Fruit fly (Drosophila melanogaster) whole organism, embryonic: ENCODE data around the gene CG14650.
A peak's percentile ranks its signal among the peaks of the same experiment; 100 is the strongest.

ENCODE experiments used
- ATbp ChIP-seq: fragments of 200-800 bp; sonication (Bioruptor generic); optimal IDR thresholded peaks from 2 replicates; lab custom pipeline; 2017; ENCODE audit warnings: missing biosample characterization, mild to moderate bottlenecking, missing genetic modification characterization, missing genetic modification reagents
- Aef1 ChIP-seq: fragments of 200-800 bp; sonication (Bioruptor generic); IDR thresholded peaks from 3 replicates; pipeline ENCODE4 v1.3.6; 2022; ENCODE audit warnings: missing biosample characterization, missing genetic modification characterization
- Antp ChIP-seq: fragments of 200-800 bp; sonication (Bioruptor generic); optimal IDR thresholded peaks from 3 replicates; lab custom pipeline; 2016; ENCODE audit warnings: missing biosample characterization, missing genetic modification characterization
- Bdp1 ChIP-seq: fragments of 200-800 bp; sonication (Bioruptor generic); optimal IDR thresholded peaks from 3 replicates; lab custom pipeline; 2016; ENCODE audit warnings: missing biosample characterization, missing genetic modification characterization
- CG11696 ChIP-seq: fragments of 200-800 bp; sonication (Bioruptor generic); IDR thresholded peaks from 2 replicates; pipeline ENCODE4 v1.3.6; 2022; ENCODE audit warnings: missing biosample characterization, missing genetic modification characterization
- CG11723 ChIP-seq: fragments of 200-800 bp; sonication (Bioruptor generic); optimal IDR thresholded peaks from 2 replicates; lab custom pipeline; 2017; ENCODE audit warnings: missing biosample characterization, mild to moderate bottlenecking, missing genetic modification characterization
- CG13287 ChIP-seq: fragments of 200-800 bp; sonication (Bioruptor generic); IDR thresholded peaks from 2 replicates; pipeline ENCODE4 v1.3.6; 2022; ENCODE audit warnings: missing biosample characterization, missing genetic modification characterization; ENCODE audit not compliant: partially characterized antibody
- CG13296 ChIP-seq: fragments of 200-800 bp; sonication (Bioruptor generic); optimal IDR thresholded peaks from 3 replicates; lab custom pipeline; 2018; ENCODE audit warnings: missing biosample characterization, mild to moderate bottlenecking, missing genetic modification characterization
- CG13775 ChIP-seq: fragments of 200-800 bp; sonication (Bioruptor generic); optimal IDR thresholded peaks from 3 replicates; lab custom pipeline; 2017; ENCODE audit warnings: missing biosample characterization, mild to moderate bottlenecking, missing genetic modification characterization
- CG14050 ChIP-seq: fragments of 200-800 bp; sonication (Bioruptor generic); IDR thresholded peaks from 3 replicates; pipeline ENCODE4 v1.3.6; 2022; ENCODE audit warnings: missing biosample characterization, missing genetic modification characterization
- CG14441 ChIP-seq: fragments of 200-800 bp; sonication (Bioruptor generic); IDR thresholded peaks from 2 replicates; pipeline ENCODE4 v1.3.6; 2022; ENCODE audit warnings: missing biosample characterization, missing genetic modification characterization
- CG1602 ChIP-seq: fragments of 200-800 bp; sonication (Bioruptor generic); optimal IDR thresholded peaks from 3 replicates; lab custom pipeline; 2016; ENCODE audit warnings: missing biosample characterization, missing genetic modification characterization
- CG16863 ChIP-seq: fragments of 200-800 bp; sonication (Bioruptor generic); optimal IDR thresholded peaks from 3 replicates; lab custom pipeline; 2016; ENCODE audit warnings: missing biosample characterization, missing genetic modification characterization
- CG17568 ChIP-seq: fragments of 200-800 bp; sonication (Bioruptor generic); optimal IDR thresholded peaks from 2 replicates; lab custom pipeline; 2018; ENCODE audit warnings: missing biosample characterization, mild to moderate bottlenecking, missing genetic modification characterization, moderate library complexity
- CG30431 ChIP-seq: fragments of 200-800 bp; sonication (Bioruptor generic); optimal IDR thresholded peaks from 2 replicates; lab custom pipeline; 2017; ENCODE audit warnings: missing biosample characterization, missing genetic modification characterization
- CG3838 ChIP-seq: fragments of 200-800 bp; sonication (Bioruptor generic); optimal IDR thresholded peaks from 3 replicates; lab custom pipeline; 2016; ENCODE audit warnings: missing biosample characterization, missing genetic modification characterization
- CG4282 ChIP-seq: fragments of 200-800 bp; sonication (Bioruptor generic); optimal IDR thresholded peaks from 2 replicates; lab custom pipeline; 2016; ENCODE audit warnings: missing biosample characterization, missing genetic modification characterization
- CG6683 ChIP-seq: fragments of 200-800 bp; sonication (Bioruptor generic); optimal IDR thresholded peaks from 2 replicates; lab custom pipeline; 2017; ENCODE audit warnings: missing biosample characterization, mild to moderate bottlenecking, missing genetic modification characterization, missing genetic modification reagents
- CG8281 ChIP-seq: fragments of 200-800 bp; sonication (Bioruptor generic); optimal IDR thresholded peaks from 2 replicates; lab custom pipeline; 2018; ENCODE audit warnings: missing biosample characterization, mild to moderate bottlenecking, missing genetic modification characterization, moderate library complexity
- CG9215 ChIP-seq: fragments of 200-800 bp; sonication (Bioruptor generic); IDR thresholded peaks from 2 replicates; pipeline ENCODE4 v1.3.6; 2022; ENCODE audit warnings: missing biosample characterization, missing genetic modification characterization
- Dbx ChIP-seq: fragments of 200-800 bp; sonication (Bioruptor generic); IDR thresholded peaks from 3 replicates; pipeline ENCODE4 v1.3.6; 2022; ENCODE audit warnings: missing biosample characterization, missing genetic modification characterization
- Doc3 ChIP-seq: fragments of 200-800 bp; sonication (Bioruptor generic); IDR thresholded peaks from 3 replicates; pipeline ENCODE4 v1.3.6; 2022; ENCODE audit warnings: missing biosample characterization, missing genetic modification characterization; ENCODE audit not compliant: partially characterized antibody
- Gsc ChIP-seq: fragments of 200-800 bp; sonication (Bioruptor generic); IDR thresholded peaks from 2 replicates; pipeline ENCODE4 v1.3.6; 2022; ENCODE audit warnings: missing biosample characterization, missing genetic modification characterization
- HLH3B ChIP-seq: fragments of 200-800 bp; sonication (Bioruptor generic); IDR thresholded peaks from 2 replicates; pipeline ENCODE4 v1.3.6; 2022; ENCODE audit warnings: missing biosample characterization, missing genetic modification characterization
- Hand ChIP-seq: fragments of 200-800 bp; sonication (Bioruptor generic); optimal IDR thresholded peaks from 2 replicates; lab custom pipeline; 2017; ENCODE audit warnings: mild to moderate bottlenecking, missing biosample characterization, missing genetic modification reagents, missing genetic modification characterization
- Hey ChIP-seq: fragments of 200-800 bp; sonication (Bioruptor generic); optimal IDR thresholded peaks from 3 replicates; lab custom pipeline; 2018; ENCODE audit warnings: missing biosample characterization, mild to moderate bottlenecking, missing genetic modification characterization
- Kr ChIP-seq: fragments of 200-800 bp; sonication (Bioruptor generic); optimal IDR thresholded peaks from 2 replicates; lab custom pipeline; 2017; ENCODE audit warnings: missing biosample characterization, mild to moderate bottlenecking, missing genetic modification characterization
- MBD-R2 ChIP-seq: fragments of 200-800 bp; sonication (Bioruptor generic); IDR thresholded peaks from 2 replicates; pipeline ENCODE4 v1.3.6; 2022; ENCODE audit warnings: missing biosample characterization, missing genetic modification characterization
- Tbp ChIP-seq: fragments of >200 bp; optimal IDR thresholded peaks from 2 replicates; lab custom pipeline; 2018; ENCODE audit warnings: missing biosample characterization, missing genetic modification characterization
- Trl ChIP-seq, 3 experiments: fragments of >200 bp in 2 of 3; fragments of 200-800 bp in 1 of 3; sonication (Bioruptor generic) in 1 of 3; optimal IDR thresholded peaks; 2 replicates in 1 of 3; 3 replicates in 2 of 3; lab custom pipeline; 2016 to 2017; ENCODE audit warnings: missing biosample characterization in 1 of 3, missing genetic modification characterization in 1 of 3
- YL-1 ChIP-seq: fragments of 200-800 bp; sonication (Bioruptor generic); optimal IDR thresholded peaks from 3 replicates; lab custom pipeline; 2017; ENCODE audit warnings: missing biosample characterization, mild to moderate bottlenecking, missing genetic modification characterization
- cato ChIP-seq: fragments of 200-800 bp; sonication (Bioruptor generic); optimal IDR thresholded peaks from 2 replicates; lab custom pipeline; 2016; ENCODE audit warnings: missing biosample characterization, missing genetic modification characterization, borderline replicate concordance
- chinmo ChIP-seq: fragments of 200-800 bp; sonication (Bioruptor generic); IDR thresholded peaks from 4 replicates; pipeline ENCODE4 v1.3.6; 2022; ENCODE audit warnings: missing biosample characterization, missing genetic modification characterization; ENCODE audit not compliant: partially characterized antibody
- dimm ChIP-seq: fragments of 200-800 bp; sonication (Bioruptor generic); IDR thresholded peaks from 2 replicates; pipeline ENCODE4 v1.3.6; 2022; ENCODE audit warnings: missing biosample characterization, missing genetic modification characterization
- dm ChIP-seq: fragments of 200-800 bp; sonication (Bioruptor generic); optimal IDR thresholded peaks from 3 replicates; lab custom pipeline; 2016; ENCODE audit warnings: missing biosample characterization, missing genetic modification characterization
- emc ChIP-seq: fragments of 200-800 bp; sonication (Bioruptor generic); optimal IDR thresholded peaks from 2 replicates; lab custom pipeline; 2016; ENCODE audit warnings: missing biosample characterization, missing genetic modification characterization
- gem ChIP-seq: fragments of 200-800 bp; sonication (Bioruptor generic); optimal IDR thresholded peaks from 2 replicates; lab custom pipeline; 2019; ENCODE audit warnings: missing biosample characterization, mild to moderate bottlenecking, missing genetic modification characterization, moderate library complexity
- h ChIP-seq: fragments of >200 bp; optimal IDR thresholded peaks from 2 replicates; lab custom pipeline; 2017
- ham ChIP-seq: fragments of 200-800 bp; sonication (Bioruptor generic); IDR thresholded peaks from 2 replicates; pipeline ENCODE4 v1.3.6; 2022; ENCODE audit warnings: missing biosample characterization, missing genetic modification characterization
- jumu ChIP-seq: fragments of 200-800 bp; sonication (Bioruptor generic); optimal IDR thresholded peaks from 3 replicates; lab custom pipeline; 2016; ENCODE audit warnings: missing biosample characterization, missing genetic modification characterization
- lbe ChIP-seq: fragments of 200-800 bp; sonication (Bioruptor generic); optimal IDR thresholded peaks from 2 replicates; lab custom pipeline; 2016; ENCODE audit warnings: missing biosample characterization, mild to moderate bottlenecking, missing genetic modification characterization
- mirr ChIP-seq: fragments of 200-800 bp; sonication (Bioruptor generic); optimal IDR thresholded peaks from 3 replicates; lab custom pipeline; 2018; ENCODE audit warnings: missing biosample characterization, mild to moderate bottlenecking, missing genetic modification characterization
- nmo ChIP-seq: fragments of 200-800 bp; sonication (Bioruptor generic); optimal IDR thresholded peaks from 2 replicates; lab custom pipeline; 2018; ENCODE audit warnings: missing biosample characterization, mild to moderate bottlenecking, missing genetic modification characterization, moderate library complexity
- otp ChIP-seq: fragments of 200-800 bp; sonication (Bioruptor generic); IDR thresholded peaks from 3 replicates; pipeline ENCODE4, ENCODE4 v1.3.6; 2022; ENCODE audit warnings: missing biosample characterization, missing genetic modification characterization
- rib ChIP-seq: fragments of 200-800 bp; sonication (Bioruptor generic); IDR thresholded peaks from 2 replicates; pipeline ENCODE4 v1.3.6; 2022; ENCODE audit warnings: missing biosample characterization, missing genetic modification characterization
- ro ChIP-seq: fragments of 200-800 bp; sonication (Bioruptor generic); IDR thresholded peaks from 2 replicates; pipeline ENCODE4 v1.3.6; 2022; ENCODE audit warnings: missing biosample characterization, missing genetic modification characterization
- row ChIP-seq: fragments of 200-800 bp; sonication (Bioruptor generic); IDR thresholded peaks from 3 replicates; pipeline ENCODE4 v1.3.6; 2022; ENCODE audit warnings: missing biosample characterization, missing genetic modification characterization
- schlank ChIP-seq: fragments of 200-800 bp; sonication (Bioruptor generic); optimal IDR thresholded peaks from 2 replicates; lab custom pipeline; 2018; ENCODE audit warnings: missing biosample characterization, mild to moderate bottlenecking, missing genetic modification characterization
- sima ChIP-seq: fragments of 200-800 bp; sonication (Bioruptor generic); optimal IDR thresholded peaks from 2 replicates; lab custom pipeline; 2016; ENCODE audit warnings: missing biosample characterization, missing genetic modification characterization
- tna ChIP-seq: fragments of 200-800 bp; sonication (Bioruptor generic); IDR thresholded peaks from 2 replicates; pipeline ENCODE4 v1.3.6; 2022; ENCODE audit warnings: missing biosample characterization, missing genetic modification characterization; ENCODE audit not compliant: partially characterized antibody

The CG14650 gene

DNA sequence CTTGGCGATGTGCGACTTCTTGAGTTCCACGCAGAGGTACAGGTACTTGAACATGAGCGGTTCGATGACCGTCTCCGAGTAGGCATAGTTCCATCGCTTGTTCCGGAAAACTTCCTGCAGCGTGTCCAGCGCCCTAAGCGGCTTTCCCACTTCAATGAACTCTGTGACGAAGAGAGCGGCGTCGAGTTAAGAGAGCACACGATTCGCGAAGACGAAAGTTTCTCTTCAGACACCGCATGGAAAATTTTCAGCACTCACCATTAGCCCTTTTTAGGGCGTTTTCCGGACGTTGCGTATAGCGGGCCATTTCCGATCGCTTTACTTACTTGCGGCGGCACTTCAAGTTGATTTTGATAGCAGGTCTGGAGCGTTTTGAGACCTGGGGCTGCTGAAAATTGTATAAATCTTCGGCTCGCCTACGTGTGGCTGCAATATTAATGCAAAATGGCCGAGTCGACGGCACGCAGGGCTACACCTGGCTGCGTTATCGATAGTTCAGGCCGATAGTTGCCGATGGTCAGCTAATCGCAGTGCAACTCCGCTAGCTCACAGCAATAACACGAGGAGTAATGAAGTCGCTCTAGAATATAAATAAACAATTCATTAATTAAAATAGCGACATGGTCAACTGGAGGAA, 3.6 kb upstream of the CG14650 start, which contains the start of the genes eIF3a and CG1074 (continued):
- TF ChIP-seq Aef1 (GFP tag; lab: Robert Waterston, UW) (no peak), Antp (peak; percentile 52), YL-1 (GFP tag; lab: Kevin White, UChicago) (peak; percentile 100), ham (GFP tag; lab: Robert Waterston, UW) (no peak), CG4282 (GFP tag; lab: Kevin White, UChicago) (peak; percentile 56), Tbp (no peak), CG6683 (GFP tag; lab: Kevin White, UChicago) (peak; percentile 43), CG14050 (GFP tag; lab: Robert Waterston, UW) (0 out of 3 replicates have a peak, but pooled peaks have one; percentile 34), CG13296 (peak; percentile 82), Trl (optimal IDR thresholded peaks at IDR 0.05; lab: Kevin White, UChicago) (peak; percentile 76), Trl (GFP tag; optimal IDR thresholded peaks at IDR 0.05; lab: Kevin White, UChicago) (peak; percentile 75), Gsc (GFP tag; lab: Robert Waterston, UW) (no peak), cato (no peak), ATbp (GFP tag; lab: Kevin White, UChicago) (no peak), ro (GFP tag; lab: Robert Waterston, UW) (no peak), CG13775 (GFP tag; lab: Kevin White, UChicago) (peak; percentile 71), Bdp1 (GFP tag; lab: Kevin White, UChicago) (peak; percentile 50), h (lab: Kevin White, UChicago) (no peak), CG11696 (GFP tag; lab: Robert Waterston, UW) (peak; percentile 67), Dbx (peak; percentile 81), Doc3 (GFP tag; lab: Robert Waterston, UW) (peak; percentile 86), emc (GFP tag; lab: Kevin White, UChicago) (peak; percentile 28), jumu (peak; percentile 42), schlank (tag; lab: Kevin White, UChicago) (peak; percentile 60), nmo (GFP tag; lab: Kevin White, UChicago) (peak; percentile 77), rib (peak; percentile 80), CG11723 (GFP tag; lab: Kevin White, UChicago) (peak; percentile 59), row (GFP tag; lab: Robert Waterston, UW) (peak; percentile 63), mirr (GFP tag; lab: Kevin White, UChicago) (peak; percentile 85), CG9215 (GFP tag; lab: Robert Waterston, UW) (no peak), tna (peak; percentile 94), CG1602 (no peak), gem (tag; lab: Kevin White, UChicago) (no peak), otp (GFP tag; lab: Robert Waterston, UW) (peak; percentile 57; the same call in 2 of the 3 replicates), chinmo (peak; percentile 97), CG8281 (tag; lab: Kevin White, UChicago) (no peak), dimm (0 out of 2 replicates have a peak, but pooled peaks have one; percentile 19), CG3838 (GFP tag; lab: Kevin White, UChicago) (no peak), sima (GFP tag; lab: Kevin White, UChicago) (peak; percentile 8), Hey (tag; lab: Kevin White, UChicago) (no peak), CG16863 (GFP tag; lab: Kevin White, UChicago) (peak; percentile 32), dm (GFP tag; lab: Kevin White, UChicago) (peak; percentile 99), Kr (no peak), CG17568 (GFP tag; lab: Kevin White, UChicago) (no peak), lbe (GFP tag; lab: Kevin White, UChicago) (peak; percentile 64), CG13287 (GFP tag; lab: Robert Waterston, UW) (peak; percentile 97), MBD-R2 (peak; percentile 96), HLH3B (GFP tag; lab: Robert Waterston, UW) (no peak), CG30431 (no peak), Hand (peak; percentile 35), CG14441 (GFP tag; lab: Robert Waterston, UW) (peak; percentile 55; the same call in 1 of the 2 replicates)
